Worm (Caenorhabditis elegans): ENCODE measurements around the gene R12B2.3.

- TF ChIP-seq him-1 (tag; optimal IDR thresholded peaks at IDR 0.05) = no peak
- TF ChIP-seq W03F9.2 (tag; optimal IDR thresholded peaks at IDR 0.05) = no peak
- TF ChIP-seq dao-5 (tag; optimal IDR thresholded peaks at IDR 0.05) = no peak
These were observed 41.4 kb upstream of the R12B2.3 start for ce11 chrIII:5763988-5764387.

Measured in whole organism, L4/young adult.